Worm (Caenorhabditis elegans) whole organism, early embryonic: ENCODE measurements around the gene smrd-1.

Experiments
- B0310.2 ChIP-seq: sonication (generic microtip); optimal IDR thresholded peaks from 2 replicates; lab custom pipeline; 2016; ENCODE audit warnings: mild to moderate bottlenecking, missing genetic modification characterization, missing compliant biosample characterization
- F13C5.2 ChIP-seq: sonication (generic microtip); optimal IDR thresholded peaks from 2 replicates; lab custom pipeline; 2017; ENCODE audit warnings: mild to moderate bottlenecking, missing genetic modification characterization, inconsistent platforms, missing compliant biosample characterization
- ama-1 ChIP-seq: fragments of 150-350 bp; optimal IDR thresholded peaks from 2 replicates; lab custom pipeline; 2014
- ets-7 ChIP-seq: sonication (generic microtip); optimal IDR thresholded peaks from 2 replicates; lab custom pipeline; 2016; ENCODE audit warnings: missing genotype, missing genetic modification characterization, missing compliant biosample characterization
- flt-1 ChIP-seq: fragments of 200-800 bp; sonication (Bioruptor generic); IDR thresholded peaks from 2 replicates; pipeline ENCODE4 v1.3.6; 2022; ENCODE audit warnings: missing genetic modification characterization, missing compliant biosample characterization
- tbx-37 ChIP-seq: fragments of 200-800 bp; sonication (Bioruptor generic); conservative IDR thresholded peaks from 2 replicates; pipeline ENCODE4 v1.3.6; 2022; ENCODE audit warnings: missing genetic modification reagents, missing genetic modification characterization, missing compliant biosample characterization
- tra-4 ChIP-seq: sonication (generic microtip); optimal IDR thresholded peaks from 2 replicates; lab custom pipeline; 2017; ENCODE audit warnings: missing genetic modification characterization, missing compliant biosample characterization

ce11 chrIII:10421680-10422079 is 14.1 kb downstream of the smrd-1 start:
- TF ChIP-seq B0310.2 (tag; lab: Kevin White, UChicago), result no peak
- no peak for TF ChIP-seq ama-1 (lab: Kevin White, UChicago)
- TF ChIP-seq ets-7 (tag; lab: Kevin White, UChicago), result no peak
- TF ChIP-seq flt-1 (GFP tag; lab: Robert Waterston, UW), result no peak
- TF ChIP-seq tra-4 (tag; lab: Kevin White, UChicago), result no peak
- no peak for TF ChIP-seq tbx-37 (GFP tag; lab: Robert Waterston, UW)
- TF ChIP-seq F13C5.2 (tag; lab: Kevin White, UChicago), result no peak
